Worm (Caenorhabditis elegans) whole organism, late embryonic: ENCODE measurements around the gene cpf-1.

ENCODE experiments used
- C08G9.2 ChIP-seq: sonication (generic microtip); optimal IDR thresholded peaks from 2 replicates; lab custom pipeline; 2016; ENCODE audit warnings: mild to moderate bottlenecking, missing genetic modification characterization, moderate library complexity, missing compliant biosample characterization
- F13H6.1 ChIP-seq: sonication (generic microtip); optimal IDR thresholded peaks from 2 replicates; lab custom pipeline; 2016; ENCODE audit warnings: missing genetic modification characterization, missing compliant biosample characterization
- K09A11.1 ChIP-seq: sonication (generic microtip); optimal IDR thresholded peaks from 2 replicates; lab custom pipeline; 2017; ENCODE audit warnings: antibody characterized with exemption, mild to moderate bottlenecking, missing genetic modification characterization, missing compliant biosample characterization; ENCODE audit not compliant: insufficient read depth
- Y22D7AL.16 ChIP-seq: sonication (generic microtip); optimal IDR thresholded peaks from 2 replicates; lab custom pipeline; 2016; ENCODE audit warnings: missing genetic modification characterization, missing compliant biosample characterization
- ceh-14 ChIP-seq: sonication (generic microtip); optimal IDR thresholded peaks from 2 replicates; lab custom pipeline; 2016; ENCODE audit warnings: missing genotype, missing genetic modification characterization, missing compliant biosample characterization
- ceh-18 ChIP-seq: sonication (generic microtip); optimal IDR thresholded peaks from 2 replicates; lab custom pipeline; 2016; ENCODE audit warnings: missing genetic modification characterization, missing compliant biosample characterization
- ceh-19 ChIP-seq: fragments of 200-800 bp; sonication (Bioruptor generic); optimal IDR thresholded peaks from 2 replicates; lab custom pipeline; 2018; ENCODE audit warnings: mild to moderate bottlenecking, missing genetic modification characterization, missing compliant biosample characterization
- ceh-24 ChIP-seq: sonication (generic microtip); optimal IDR thresholded peaks from 2 replicates; lab custom pipeline; 2016; ENCODE audit warnings: mild to moderate bottlenecking, missing genetic modification characterization, missing compliant biosample characterization
- ceh-30 ChIP-seq: fragments of 150-350 bp; optimal IDR thresholded peaks from 2 replicates; lab custom pipeline; 2014; ENCODE audit warnings: missing biosample characterization, missing genetic modification characterization
- ceh-31 ChIP-seq: sonication (generic microtip); optimal IDR thresholded peaks from 2 replicates; lab custom pipeline; 2016; ENCODE audit warnings: missing genetic modification characterization, missing compliant biosample characterization
- ceh-48 ChIP-seq: sonication (generic microtip); optimal IDR thresholded peaks from 2 replicates; lab custom pipeline; 2016; ENCODE audit warnings: missing genetic modification characterization, inconsistent platforms, missing compliant biosample characterization
- ceh-6 ChIP-seq: fragments of 200-800 bp; sonication (Bioruptor generic); optimal IDR thresholded peaks from 2 replicates; lab custom pipeline; 2018; ENCODE audit warnings: mild to moderate bottlenecking, missing genetic modification characterization, missing compliant biosample characterization
- ceh-9 ChIP-seq: sonication (generic microtip); optimal IDR thresholded peaks from 2 replicates; lab custom pipeline; 2016; ENCODE audit warnings: mild to moderate bottlenecking, missing genetic modification characterization, inconsistent platforms, missing compliant biosample characterization
- che-1 ChIP-seq: sonication (generic microtip); optimal IDR thresholded peaks from 2 replicates; lab custom pipeline; 2016; ENCODE audit warnings: mild to moderate bottlenecking, missing genetic modification characterization, missing compliant biosample characterization
- dve-1 ChIP-seq: sonication (generic microtip); optimal IDR thresholded peaks from 2 replicates; lab custom pipeline; 2017; ENCODE audit warnings: antibody characterized with exemption, mild to moderate bottlenecking, missing genetic modification characterization, missing compliant biosample characterization
- elt-2 ChIP-seq: sonication (generic microtip); optimal IDR thresholded peaks from 2 replicates; lab custom pipeline; 2016; ENCODE audit warnings: missing genetic modification reagents, missing genetic modification characterization, missing compliant biosample characterization
- ets-4 ChIP-seq: sonication (generic microtip); optimal IDR thresholded peaks from 2 replicates; lab custom pipeline; 2016; ENCODE audit warnings: missing genetic modification characterization, missing compliant biosample characterization
- eyg-1 ChIP-seq: sonication (generic microtip); optimal IDR thresholded peaks from 2 replicates; lab custom pipeline; 2016; ENCODE audit warnings: missing genotype, missing genetic modification characterization, missing compliant biosample characterization
- fkh-6 ChIP-seq: sonication (generic microtip); optimal IDR thresholded peaks from 2 replicates; lab custom pipeline; 2016; ENCODE audit warnings: missing genetic modification characterization, missing compliant biosample characterization
- hlh-8 ChIP-seq: sonication (generic microtip); optimal IDR thresholded peaks from 2 replicates; lab custom pipeline; 2016; ENCODE audit warnings: missing genotype, missing genetic modification characterization, missing compliant biosample characterization
- lim-6 ChIP-seq: sonication (generic microtip); optimal IDR thresholded peaks from 2 replicates; lab custom pipeline; 2016; ENCODE audit warnings: missing genetic modification characterization, missing compliant biosample characterization
- madf-2 ChIP-seq: sonication (generic microtip); optimal IDR thresholded peaks from 2 replicates; lab custom pipeline; 2017; ENCODE audit warnings: missing genetic modification characterization, missing compliant biosample characterization
- nhr-11 ChIP-seq: fragments of 150-350 bp; optimal IDR thresholded peaks from 2 replicates; lab custom pipeline; 2014; ENCODE audit warnings: missing biosample characterization, missing genetic modification characterization
- nhr-232 ChIP-seq: sonication (generic microtip); optimal IDR thresholded peaks from 2 replicates; lab custom pipeline; 2016; ENCODE audit warnings: missing genetic modification characterization, missing compliant biosample characterization
- npax-4 ChIP-seq: sonication (generic microtip); optimal IDR thresholded peaks from 2 replicates; lab custom pipeline; 2016; ENCODE audit warnings: missing genetic modification characterization, missing compliant biosample characterization
- odd-2 ChIP-seq: sonication (generic microtip); optimal IDR thresholded peaks from 2 replicates; lab custom pipeline; 2017; ENCODE audit warnings: antibody characterized with exemption, mild to moderate bottlenecking, missing genetic modification characterization, missing compliant biosample characterization
- pag-3 ChIP-seq: sonication (generic microtip); optimal IDR thresholded peaks from 2 replicates; lab custom pipeline; 2016; ENCODE audit warnings: missing compliant biosample characterization, missing genetic modification characterization, borderline replicate concordance
- pax-1 ChIP-seq: fragments of 150-350 bp; optimal IDR thresholded peaks from 2 replicates; lab custom pipeline; 2014; ENCODE audit warnings: missing biosample characterization, missing genetic modification characterization
- pha-2 ChIP-seq: sonication (generic microtip); optimal IDR thresholded peaks from 2 replicates; lab custom pipeline; 2017; ENCODE audit warnings: mild to moderate bottlenecking, missing genetic modification characterization, missing compliant biosample characterization
- pqm-1 ChIP-seq: sonication (generic microtip); optimal IDR thresholded peaks from 2 replicates; lab custom pipeline; 2016; ENCODE audit warnings: missing genetic modification characterization, missing compliant biosample characterization
- pros-1 ChIP-seq: fragments of 150-350 bp; optimal IDR thresholded peaks from 2 replicates; lab custom pipeline; 2014; ENCODE audit warnings: missing biosample characterization, missing genetic modification reagents, missing genetic modification characterization
- ref-2 ChIP-seq: sonication (generic microtip); optimal IDR thresholded peaks from 2 replicates; lab custom pipeline; 2016; ENCODE audit warnings: missing genetic modification characterization, missing compliant biosample characterization
- sdc-2 ChIP-seq: sonication (generic microtip); optimal IDR thresholded peaks from 2 replicates; lab custom pipeline; 2016; ENCODE audit warnings: missing genotype, missing genetic modification characterization, missing compliant biosample characterization
- tbx-2 ChIP-seq: sonication (generic microtip); optimal IDR thresholded peaks from 2 replicates; lab custom pipeline; 2016; ENCODE audit warnings: missing genetic modification characterization, missing compliant biosample characterization
- tbx-7 ChIP-seq: sonication (generic microtip); optimal IDR thresholded peaks from 2 replicates; lab custom pipeline; 2016; ENCODE audit warnings: missing genotype, missing genetic modification characterization, missing compliant biosample characterization
- unc-3 ChIP-seq, 2 experiments: fragments of 200-800 bp in 1 of 2; sonication (Bioruptor generic) in 1 of 2; sonication (generic microtip) in 1 of 2; conservative IDR thresholded peaks in 1 of 2; optimal IDR thresholded peaks in 1 of 2; 2 replicates each; pipeline versions ENCODE4 v1.3.6 to Lab custom; 2016 to 2022; ENCODE audit warnings: missing compliant biosample characterization in 2 of 2, missing genetic modification characterization in 2 of 2, missing genetic modification reagents in 1 of 2
- unc-42 ChIP-seq: sonication (generic microtip); optimal IDR thresholded peaks from 2 replicates; lab custom pipeline; 2016; ENCODE audit warnings: missing genotype, missing genetic modification characterization, missing compliant biosample characterization
- unc-86 ChIP-seq: sonication (generic microtip); optimal IDR thresholded peaks from 2 replicates; lab custom pipeline; 2016; ENCODE audit warnings: missing genetic modification characterization, missing compliant biosample characterization
- ztf-16 ChIP-seq: sonication (generic microtip); optimal IDR thresholded peaks from 2 replicates; lab custom pipeline; 2017; ENCODE audit warnings: missing genetic modification characterization, missing compliant biosample characterization

Gene cpf-1

DNA sequence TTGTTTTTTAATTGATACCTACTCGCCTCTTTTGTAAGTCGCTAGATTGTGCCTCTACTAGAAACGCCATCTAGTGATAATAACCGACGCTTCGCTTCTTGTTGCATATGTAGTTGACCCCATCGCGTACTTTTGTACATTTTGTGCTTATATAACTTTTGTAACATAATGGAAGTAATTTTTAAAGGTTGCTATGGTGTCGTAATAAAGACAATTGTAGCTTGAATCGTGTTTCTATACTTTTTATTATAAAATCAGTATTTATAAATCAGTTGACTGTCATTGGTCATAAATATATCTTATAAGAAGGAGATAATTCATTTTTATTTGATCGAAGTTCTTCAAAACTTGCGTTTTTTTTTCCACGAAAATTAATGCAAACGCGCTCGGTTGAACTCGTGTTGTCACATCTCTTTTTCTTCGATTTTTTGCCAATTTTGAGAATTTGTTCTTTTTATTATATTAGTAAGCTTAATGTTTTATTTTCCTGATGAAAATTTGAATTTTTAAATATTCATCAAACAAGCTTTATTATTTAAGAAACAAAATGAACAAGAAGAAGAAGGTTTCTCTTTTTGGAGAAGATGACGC lies 24.6 kb downstream of the cpf-1 start, which contains the start of gene F54C9.9:
Gene F54C9.9 (plus strand): TSS at position 541 of the 591 bp plus-strand sequence.
- TF ChIP-seq ceh-31 (tag; lab: Kevin White, UChicago) (no peak), ref-2 (no peak), ets-4 (tag; lab: Kevin White, UChicago) (no peak), ceh-14 (tag; lab: Kevin White, UChicago) (no peak), F13H6.1 (tag; lab: Kevin White, UChicago) (no peak), hlh-8 (tag; lab: Kevin White, UChicago) (no peak), ceh-18 (no peak), Y22D7AL.16 (tag; lab: Kevin White, UChicago) (no peak), K09A11.1 (tag; lab: Kevin White, UChicago) (no peak), unc-86 (no peak), npax-4 (tag; lab: Kevin White, UChicago) (no peak), ztf-16 (tag; lab: Kevin White, UChicago) (no peak), ceh-48 (tag; lab: Kevin White, UChicago) (no peak), ceh-24 (no peak), fkh-6 (tag; lab: Kevin White, UChicago) (no peak), tbx-7 (tag; lab: Kevin White, UChicago) (no peak), nhr-11 (no peak), tbx-2 (no peak), pag-3 (tag; lab: Kevin White, UChicago) (no peak)

DNA sequence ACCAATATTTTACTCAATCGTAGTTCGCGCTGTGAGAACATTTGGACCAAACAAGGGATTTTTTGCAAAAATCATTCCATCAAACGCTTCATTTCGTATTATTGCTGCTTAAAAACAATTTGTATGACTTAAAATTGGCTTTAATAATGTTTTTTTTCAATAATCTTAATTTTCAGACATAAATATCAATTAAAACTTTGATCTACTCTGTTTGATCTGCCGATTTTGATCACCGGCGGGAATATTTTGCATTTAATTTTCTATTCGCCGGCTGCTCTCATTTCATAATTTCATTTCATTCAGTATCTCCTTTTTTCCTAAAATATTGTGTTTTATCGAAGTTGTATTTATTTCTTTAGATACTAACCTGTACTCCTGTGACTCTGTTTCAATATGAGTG lies 27.1 kb downstream of the cpf-1 start, which contains the start of gene puf-5:
Gene puf-5 (plus strand): TSS at position 358 of the 400 bp plus-strand sequence.
- TF ChIP-seq ceh-9 (tag; lab: Kevin White, UChicago) (no peak), pag-3 (tag; lab: Kevin White, UChicago) (no peak)

DNA sequence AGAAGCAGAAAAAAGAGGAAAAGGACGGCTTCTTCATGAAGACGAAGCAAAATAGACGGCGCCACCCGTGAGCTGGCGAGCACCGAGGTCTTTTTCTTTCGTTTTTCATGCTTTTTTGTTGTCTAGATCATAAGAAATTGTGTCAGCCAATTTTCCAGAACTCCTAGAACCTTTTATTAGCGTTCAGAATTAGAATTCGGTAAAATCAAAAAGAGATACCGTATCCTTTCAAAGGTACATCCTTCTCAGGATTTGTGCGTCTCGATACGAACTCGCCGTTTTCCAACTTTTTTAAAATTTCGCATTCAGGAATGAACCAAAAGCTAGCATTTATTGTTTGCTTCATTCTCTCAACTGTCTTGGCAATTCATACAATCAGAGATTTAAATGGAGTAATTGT lies 29.2 kb downstream of the cpf-1 start, which contains the start of gene F54C9.7:
Gene F54C9.7 (plus strand): TSS at position 301 of the 400 bp plus-strand sequence.
- no peak for TF ChIP-seq ceh-30
- no peak for TF ChIP-seq eyg-1 (tag; lab: Kevin White, UChicago)
- no peak for TF ChIP-seq nhr-232
- TF ChIP-seq odd-2 (tag; lab: Kevin White, UChicago), result no peak
- no peak for TF ChIP-seq ceh-31 (tag; lab: Kevin White, UChicago)
- TF ChIP-seq fkh-6 (tag; lab: Kevin White, UChicago), result no peak
- TF ChIP-seq elt-2 (tag; lab: Kevin White, UChicago), result no peak
- no peak for TF ChIP-seq ceh-6
- TF ChIP-seq che-1 (tag; lab: Kevin White, UChicago), result no peak

DNA sequence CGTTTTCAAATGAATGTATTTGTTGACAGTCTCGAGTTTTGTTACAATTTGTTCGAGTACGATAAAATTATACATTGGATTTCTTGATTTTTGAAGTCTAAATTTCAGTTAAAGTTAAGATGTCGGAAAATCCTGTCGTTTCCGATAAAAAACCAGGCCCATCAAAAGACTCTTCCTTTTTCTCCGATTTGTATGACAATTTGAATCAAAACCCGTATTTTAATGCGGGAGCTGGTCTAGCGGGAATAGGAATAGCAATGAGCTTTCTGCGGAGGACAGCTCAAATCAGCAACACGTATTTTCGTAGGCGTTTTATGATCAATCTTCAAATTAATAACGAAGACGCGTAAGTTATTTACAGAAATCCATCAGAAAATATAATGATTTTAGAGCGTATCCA lies 31.3 kb downstream of the cpf-1 start, which contains the start of gene bcs-1:
Gene bcs-1 (plus strand): TSS at position 109 of the 400 bp plus-strand sequence.
- TF ChIP-seq C08G9.2 (tag; lab: Kevin White, UChicago), result no peak
- TF ChIP-seq pqm-1 (tag; lab: Kevin White, UChicago), result no peak
- no peak for TF ChIP-seq ztf-16 (tag; lab: Kevin White, UChicago)
- TF ChIP-seq eyg-1 (tag; lab: Kevin White, UChicago), result no peak
- TF ChIP-seq unc-42, result no peak
- TF ChIP-seq dve-1 (tag; lab: Kevin White, UChicago), result no peak
- TF ChIP-seq unc-86, result no peak
- TF ChIP-seq pax-1, result no peak
- TF ChIP-seq ceh-19 (GFP tag; lab: Kevin White, UChicago), result no peak
- no peak for TF ChIP-seq pha-2
- TF ChIP-seq lim-6 (tag; lab: Kevin White, UChicago), result no peak
- TF ChIP-seq ceh-9 (tag; lab: Kevin White, UChicago), result no peak
- no peak for TF ChIP-seq unc-3 (GFP tag; conservative IDR thresholded peaks at IDR 0.05; lab: Robert Waterston, UW)
- no peak for TF ChIP-seq unc-3 (tag; optimal IDR thresholded peaks at IDR 0.05; lab: Kevin White, UChicago)
- TF ChIP-seq madf-2 (tag; lab: Kevin White, UChicago), result no peak
- TF ChIP-seq fkh-6 (tag; lab: Kevin White, UChicago), result no peak
- TF ChIP-seq pros-1, result no peak
- TF ChIP-seq ceh-31 (tag; lab: Kevin White, UChicago), result no peak
- TF ChIP-seq sdc-2 (tag; lab: Kevin White, UChicago), result no peak
